Fruit fly (Drosophila melanogaster) whole organism, embryonic: ENCODE measurements around the gene Sbf.

Source experiments
- CG10431 ChIP-seq: fragments of 200-800 bp; sonication (Bioruptor generic); optimal IDR thresholded peaks from 3 replicates; lab custom pipeline; 2018; ENCODE audit warnings: missing biosample characterization, mild to moderate bottlenecking, missing genetic modification characterization
- CG3847 ChIP-seq: fragments of 200-800 bp; sonication (Bioruptor generic); IDR thresholded peaks from 2 replicates; pipeline ENCODE4 v1.3.6; 2022; ENCODE audit warnings: missing biosample characterization, missing genetic modification characterization
- Dfd ChIP-seq, 2 experiments: fragments of >200 bp; optimal IDR thresholded peaks; 2 replicates each; lab custom pipeline; 2017; ENCODE audit warnings: missing biosample characterization in 2 of 2, missing genetic modification characterization in 2 of 2

DNA sequence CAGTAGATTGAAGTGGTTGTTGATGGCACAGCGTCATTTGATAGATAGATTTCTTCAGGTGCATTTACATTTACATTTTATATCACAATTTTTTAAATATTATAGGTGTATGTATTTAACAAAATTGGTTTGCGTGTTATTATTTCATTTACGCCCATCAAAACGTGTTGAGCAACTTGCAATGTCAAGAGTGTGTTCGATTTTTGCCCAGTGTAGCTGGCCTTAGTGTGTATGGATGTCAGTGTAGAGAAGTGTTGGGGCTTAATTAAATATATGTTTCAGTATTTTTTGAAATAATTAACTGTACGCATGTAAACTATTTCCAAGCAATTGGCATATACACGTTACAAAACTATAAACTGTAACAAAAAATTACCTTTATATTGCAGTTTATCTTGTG lies 45.0 kb downstream of the Sbf start:
- TF ChIP-seq CG3847 (GFP tag; lab: Robert Waterston, UW) (no peak), Dfd (GFP tag; optimal IDR thresholded peaks at IDR 0.05; lab: Kevin White, UChicago) (no peak), CG10431 (no peak)
